Worm (Caenorhabditis elegans) whole organism, L4/young adult: ENCODE data around the gene mdt-30.

Experiments
- W03F9.2 ChIP-seq: fragments of 150-350 bp; optimal IDR thresholded peaks from 2 replicates; lab custom pipeline; 2014; ENCODE audit warnings: missing biosample characterization, missing genetic modification characterization
- dao-5 ChIP-seq: sonication (generic microtip); optimal IDR thresholded peaks from 2 replicates; lab custom pipeline; 2016; ENCODE audit warnings: missing genotype, missing genetic modification characterization, moderate library complexity, missing compliant biosample characterization
- him-1 ChIP-seq: sonication (generic microtip); optimal IDR thresholded peaks from 2 replicates; lab custom pipeline; 2016; ENCODE audit warnings: missing genotype, missing genetic modification reagents, missing genetic modification characterization, missing compliant biosample characterization

ce11 chrIII:8022077-8022476 lies 5.8 kb downstream of the mdt-30 start, which contains the start of gene F44B9.2:
- TF ChIP-seq dao-5 (tag; lab: Kevin White, UChicago) (no peak), him-1 (no peak), W03F9.2 (tag; lab: Kevin White, UChicago) (no peak)
